Fruit fly (Drosophila melanogaster): ENCODE data around the gene CG14609.

Gene CG14609

dm6 chr3R:7199849-7200248 is 921 bp upstream of the CG14609 start:
- TF ChIP-seq CG17801 (GFP tag; optimal IDR thresholded peaks at IDR 0.05; ENCODE audit: partially characterized antibody), result no peak

dm6 chr3R:7208331-7208730 is 7.6 kb downstream of the CG14609 start, which contains the start of gene CG1288:
CG1288 (minus strand) TSS chr3R:7208431.
- no peak for TF ChIP-seq CG17801 (GFP tag; optimal IDR thresholded peaks at IDR 0.05; ENCODE audit: partially characterized antibody)

dm6 chr3R:7216924-7217529 is 16.3 kb downstream of the CG14609 start, which contains the start of gene CG14606:
CG14606 (minus strand) TSS chr3R:7217083.
- no peak for TF ChIP-seq CG17801 (GFP tag; optimal IDR thresholded peaks at IDR 0.05; ENCODE audit: partially characterized antibody)

- no peak for TF ChIP-seq CG17801 (GFP tag; optimal IDR thresholded peaks at IDR 0.05; ENCODE audit: partially characterized antibody)
These were observed 18.8 kb downstream of the CG14609 start, which contains the start of gene CG14605 for dm6 chr3R:7219605-7220004. CG14605 (minus strand) TSS chr3R:7219705.

dm6 chr3R:7223972-7224464 is 23.2 kb downstream of the CG14609 start, which contains the start of gene thw:
thw (plus strand) TSS chr3R:7224414.
- no peak for TF ChIP-seq CG17801 (GFP tag; optimal IDR thresholded peaks at IDR 0.05; ENCODE audit: partially characterized antibody)

- no peak for TF ChIP-seq CG17801 (GFP tag; optimal IDR thresholded peaks at IDR 0.05; ENCODE audit: partially characterized antibody)
These were observed 40.7 kb downstream of the CG14609 start, which contains the start of gene CG14607 for dm6 chr3R:7241460-7241859. CG14607 (plus strand) TSS chr3R:7241760.

- no peak for TF ChIP-seq CG17801 (GFP tag; optimal IDR thresholded peaks at IDR 0.05; ENCODE audit: partially characterized antibody)
These were observed 46.1 kb downstream of the CG14609 start, which contains the start of the genes Noc3 and CG10053 for dm6 chr3R:7246889-7247288. Noc3 (minus strand) TSS chr3R:7246969. CG10053 (plus strand) TSS chr3R:7247090.

- peak; percentile 98 for TF ChIP-seq CG17801 (GFP tag; optimal IDR thresholded peaks at IDR 0.05; ENCODE audit: partially characterized antibody)
These were observed 48.7 kb downstream of the CG14609 start, which contains the start of the genes CG1227 and Dtwd2 for dm6 chr3R:7249460-7249859. CG1227 (minus strand) TSS chr3R:7249738. Dtwd2 (plus strand) TSS chr3R:7249795.

dm6 chr3R:7251857-7252256 is 51.1 kb downstream of the CG14609 start, which contains the start of gene Obp84a:
Obp84a (minus strand) TSS chr3R:7251957.
- TF ChIP-seq CG17801 (GFP tag; optimal IDR thresholded peaks at IDR 0.05; ENCODE audit: partially characterized antibody), result no peak
